Worm (Caenorhabditis elegans): ENCODE measurements around the gene Y75B8A.32.

DNA sequence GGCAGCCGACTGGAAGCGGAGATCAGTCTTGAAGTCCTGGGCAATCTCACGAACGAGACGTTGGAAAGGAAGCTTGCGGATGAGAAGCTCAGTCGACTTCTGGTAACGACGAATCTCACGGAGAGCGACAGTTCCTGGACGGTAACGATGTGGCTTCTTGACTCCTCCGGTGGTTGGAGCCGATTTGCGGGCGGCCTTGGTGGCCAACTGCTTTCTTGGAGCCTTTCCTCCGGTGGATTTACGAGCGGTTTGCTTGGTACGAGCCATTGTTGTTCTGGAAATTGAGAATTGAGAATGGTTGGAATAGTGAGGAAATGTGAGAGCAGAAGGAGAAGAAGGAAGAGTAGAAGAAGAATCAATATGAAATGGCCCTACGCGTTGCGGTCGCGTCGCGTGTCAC, 9.5 kb upstream of the Y75B8A.32 start:
- TF ChIP-seq F13C5.2 (tag; optimal IDR thresholded peaks at IDR 0.05): no peak
- TF ChIP-seq ama-1 (optimal IDR thresholded peaks at IDR 0.05): no peak
- TF ChIP-seq hmbx-1 (tag; optimal IDR thresholded peaks at IDR 0.05): no peak
- TF ChIP-seq tra-4 (tag; optimal IDR thresholded peaks at IDR 0.05): no peak
- TF ChIP-seq aly-1 (tag; optimal IDR thresholded peaks at IDR 0.05): no peak
- TF ChIP-seq sea-1 (GFP tag; conservative IDR thresholded peaks at IDR 0.05): no peak
- no peak for TF ChIP-seq B0310.2 (tag; optimal IDR thresholded peaks at IDR 0.05)
- TF ChIP-seq ceh-13 (GFP tag; optimal IDR thresholded peaks at IDR 0.05): no peak
- no peak for TF ChIP-seq ceh-36 (tag; optimal IDR thresholded peaks at IDR 0.05)
- TF ChIP-seq tbx-11 (GFP tag; IDR thresholded peaks at IDR 0.05): no peak
- no peak for TF ChIP-seq tbx-37 (GFP tag; conservative IDR thresholded peaks at IDR 0.05)
- TF ChIP-seq flt-1 (GFP tag; IDR thresholded peaks at IDR 0.05): no peak

Data from whole organism, early embryonic.